Fruit fly (Drosophila melanogaster): ENCODE data around the gene CG32713.

Gene CG32713

DNA sequence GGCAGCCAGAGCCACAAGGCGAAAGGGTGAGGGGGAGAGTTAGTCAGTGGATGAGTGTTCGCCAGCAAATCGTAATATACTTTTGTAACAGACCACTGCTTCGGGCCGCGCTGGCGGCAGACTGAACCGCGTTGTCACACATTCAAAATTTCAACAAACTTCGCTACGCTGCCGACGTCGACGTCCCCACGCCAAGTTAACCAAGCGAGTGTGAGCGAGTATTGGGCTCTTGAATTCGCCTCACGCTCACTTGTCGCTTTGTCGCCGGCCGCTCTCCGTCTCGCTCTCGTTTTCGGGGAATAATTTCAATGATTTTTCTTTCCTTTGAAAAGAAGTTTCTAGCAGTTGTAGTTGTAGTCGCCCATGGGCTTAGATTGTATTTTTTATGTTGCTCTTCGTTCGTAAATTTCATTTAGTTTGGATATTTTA lies 45.9 kb downstream of the CG32713 start, which contains the start of gene lawc (continued):
- TF ChIP-seq fd85E (GFP tag; optimal IDR thresholded peaks at IDR 0.05) (peak; percentile 87), Blimp-1 (GFP tag; optimal IDR thresholded peaks at IDR 0.05) (no peak), CG8632 (GFP tag; optimal IDR thresholded peaks at IDR 0.05) (no peak), fd59A (GFP tag; optimal IDR thresholded peaks at IDR 0.05) (no peak), dac (GFP tag; optimal IDR thresholded peaks at IDR 0.05) (no peak), CG11762 (GFP tag; optimal IDR thresholded peaks at IDR 0.05; ENCODE audit: insufficient read depth) (peak; percentile 20), lz (GFP tag; optimal IDR thresholded peaks at IDR 0.05) (peak; percentile 23), acj6 (GFP tag; optimal IDR thresholded peaks at IDR 0.05) (no peak), ss (GFP tag; optimal IDR thresholded peaks at IDR 0.05) (peak; percentile 56 to 59), CG11294 (GFP tag; IDR thresholded peaks at IDR 0.05) (peak; percentile 54; the same call in 1 of the 2 replicates), achi (GFP tag; optimal IDR thresholded peaks at IDR 0.05) (peak; percentile 19), vri (GFP tag; optimal IDR thresholded peaks at IDR 0.05) (peak; percentile 68), Sox15 (GFP tag; optimal IDR thresholded peaks at IDR 0.05) (no peak)

DNA sequence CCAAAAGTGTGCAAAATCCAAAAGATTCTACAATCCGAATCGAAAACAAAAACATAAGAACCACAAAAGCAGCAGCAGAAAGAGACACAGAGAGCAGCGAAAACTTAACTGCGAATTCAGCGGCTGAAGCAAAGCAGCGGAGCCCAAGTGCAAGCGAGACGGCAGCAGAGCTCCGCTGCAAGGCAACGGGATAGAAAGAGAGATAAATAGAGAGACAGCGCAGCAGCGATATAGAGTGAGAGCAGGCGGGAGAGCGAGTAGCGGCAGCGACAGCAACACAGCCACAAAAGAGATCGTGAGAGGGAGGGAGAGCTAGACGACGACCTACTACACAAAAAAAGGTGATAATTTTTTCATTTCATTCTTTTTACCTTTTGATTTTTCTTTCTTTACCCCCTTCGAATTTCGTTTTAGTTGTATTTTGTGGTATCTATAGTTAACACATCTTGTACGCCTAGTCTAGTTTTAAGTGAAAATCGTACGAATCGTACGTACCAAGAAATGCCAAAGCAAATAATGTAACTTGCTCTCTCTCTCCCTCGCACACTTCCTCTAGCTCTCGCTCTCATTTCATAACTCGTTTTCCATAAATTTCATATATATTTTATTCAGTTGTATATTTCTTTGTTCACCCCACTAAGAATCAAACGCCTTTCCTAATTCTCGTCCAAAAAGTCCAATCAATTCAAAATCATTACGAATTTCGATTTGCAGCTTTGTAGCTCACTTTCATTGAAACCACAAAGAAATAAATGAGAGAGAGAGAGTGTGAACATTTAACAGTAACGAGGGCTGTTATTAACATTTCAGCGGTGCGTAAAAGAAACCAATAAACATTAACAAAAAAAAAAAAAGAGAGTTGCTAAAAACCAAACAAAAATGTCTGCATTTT lies 46.8 kb downstream of the CG32713 start:
- TF ChIP-seq svp (GFP tag) = peak; percentile 17
- no peak for TF ChIP-seq CG8632 (GFP tag; optimal IDR thresholded peaks at IDR 0.05)
- TF ChIP-seq dsx (GFP tag; optimal IDR thresholded peaks at IDR 0.05; ENCODE audit: poor library complexity, severe bottlenecking) = no peak
- peak; percentile 83 for TF ChIP-seq CG15336 (GFP tag; IDR thresholded peaks at IDR 0.05)
- peak; percentile 40 for TF ChIP-seq CG6808 (GFP tag; optimal IDR thresholded peaks at IDR 0.05)
- no peak for TF ChIP-seq esn (GFP tag; optimal IDR thresholded peaks at IDR 0.05)
- peak; percentile 4 for TF ChIP-seq CG3032 (tag; optimal IDR thresholded peaks at IDR 0.05)
- peak; percentile 10 for TF ChIP-seq spab (GFP tag; optimal IDR thresholded peaks at IDR 0.05)
- TF ChIP-seq CG6276 (GFP tag; optimal IDR thresholded peaks at IDR 0.05) = peak; percentile 39
- no peak for TF ChIP-seq Sox15 (GFP tag; optimal IDR thresholded peaks at IDR 0.05)
- no peak for TF ChIP-seq topi (GFP tag; optimal IDR thresholded peaks at IDR 0.05)
- no peak for TF ChIP-seq Lpt (GFP tag; optimal IDR thresholded peaks at IDR 0.05)
- peak; percentile 20 for TF ChIP-seq CG32006 (GFP tag; optimal IDR thresholded peaks at IDR 0.05)
- TF ChIP-seq fkh (GFP tag; optimal IDR thresholded peaks at IDR 0.05) = peak; percentile 4
- peak; percentile 91 for TF ChIP-seq CG6163 (GFP tag; IDR thresholded peaks at IDR 0.05)
- peak; percentile 9 for TF ChIP-seq achi (GFP tag; optimal IDR thresholded peaks at IDR 0.05)
- TF ChIP-seq fd85E (GFP tag; optimal IDR thresholded peaks at IDR 0.05) = peak; percentile 70
- peak; percentile 6 to 34 for TF ChIP-seq ss (GFP tag; optimal IDR thresholded peaks at IDR 0.05)
- TF ChIP-seq CG16779 (tag; optimal IDR thresholded peaks at IDR 0.05) = peak; percentile 30
- no peak for TF ChIP-seq Ets21C (GFP tag; optimal IDR thresholded peaks at IDR 0.05)
- peak; percentile 26 for TF ChIP-seq Ets96B (tag; optimal IDR thresholded peaks at IDR 0.05)
- TF ChIP-seq Gug (GFP tag; IDR thresholded peaks at IDR 0.05) = peak; percentile 68
- peak; percentile 64; the same call in 1 of the 2 replicates for TF ChIP-seq CG11294 (GFP tag; IDR thresholded peaks at IDR 0.05)
- TF ChIP-seq Sox14 (GFP tag; optimal IDR thresholded peaks at IDR 0.05) = no peak
- peak; percentile 83 for TF ChIP-seq eg (GFP tag; IDR thresholded peaks at IDR 0.05)
- TF ChIP-seq CG8119 (GFP tag; IDR thresholded peaks at IDR 0.05) = peak; percentile 67
- no peak for TF ChIP-seq CG3919 (GFP tag; optimal IDR thresholded peaks at IDR 0.05)
- TF ChIP-seq CG7368 (GFP tag; optimal IDR thresholded peaks at IDR 0.05) = peak; percentile 28
- peak; percentile 50 for TF ChIP-seq CG9139 (GFP tag; optimal IDR thresholded peaks at IDR 0.05)

DNA sequence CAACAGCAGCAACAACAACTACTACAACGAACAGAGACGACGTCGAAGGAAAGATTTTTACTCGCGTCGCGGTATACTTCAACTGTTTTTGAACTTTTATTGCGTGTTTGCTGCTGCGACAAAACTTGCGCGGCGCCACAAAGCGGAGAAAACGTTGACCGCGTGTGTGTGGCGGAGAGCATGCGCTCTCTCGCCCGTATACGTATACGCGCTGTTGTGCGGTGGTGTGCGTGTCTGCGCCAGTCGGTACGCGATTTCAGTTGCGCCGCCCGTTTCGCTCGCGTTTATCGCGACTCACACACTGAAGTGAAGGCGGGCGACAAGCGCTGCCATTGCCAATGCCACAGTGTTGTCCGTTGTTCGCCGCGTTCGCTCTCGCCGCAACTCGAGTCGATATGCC lies 47.6 kb downstream of the CG32713 start:
- TF ChIP-seq vri (GFP tag; optimal IDR thresholded peaks at IDR 0.05) (peak; percentile 60), Met (GFP tag; optimal IDR thresholded peaks at IDR 0.05) (no peak), Ets96B (tag; optimal IDR thresholded peaks at IDR 0.05) (peak; percentile 62), CG6854 (GFP tag; optimal IDR thresholded peaks at IDR 0.05) (peak; percentile 93), Ets21C (GFP tag; optimal IDR thresholded peaks at IDR 0.05) (no peak), CG11902 (GFP tag; optimal IDR thresholded peaks at IDR 0.05) (no peak), CG3032 (tag; optimal IDR thresholded peaks at IDR 0.05) (peak; percentile 14), CG31627 (GFP tag; optimal IDR thresholded peaks at IDR 0.05) (no peak), CG10669 (GFP tag; optimal IDR thresholded peaks at IDR 0.05) (peak; percentile 4), CG6792 (GFP tag; optimal IDR thresholded peaks at IDR 0.05) (no peak), CG11294 (GFP tag; IDR thresholded peaks at IDR 0.05) (peak; percentile 85; the same call in 1 of the 2 replicates), lz (GFP tag; optimal IDR thresholded peaks at IDR 0.05) (peak; percentile 7), CG6276 (GFP tag; optimal IDR thresholded peaks at IDR 0.05) (peak; percentile 59), Eip93F (GFP tag; optimal IDR thresholded peaks at IDR 0.05) (peak; percentile 98), CG15336 (GFP tag; IDR thresholded peaks at IDR 0.05) (peak; percentile 96), topi (GFP tag; optimal IDR thresholded peaks at IDR 0.05) (peak; percentile 63), Sox15 (GFP tag; optimal IDR thresholded peaks at IDR 0.05) (no peak), Blimp-1 (GFP tag; optimal IDR thresholded peaks at IDR 0.05) (peak; percentile 24), Lpt (GFP tag; optimal IDR thresholded peaks at IDR 0.05) (peak; percentile 12), CG6808 (GFP tag; optimal IDR thresholded peaks at IDR 0.05) (peak; percentile 76), fd85E (GFP tag; optimal IDR thresholded peaks at IDR 0.05) (peak; percentile 79), Hr4 (GFP tag; optimal IDR thresholded peaks at IDR 0.05) (no peak)
